Fruit fly (Drosophila melanogaster) whole organism, pupa: ENCODE results near the gene tex.

Experiments
- CG10348 ChIP-seq: fragments of 200-800 bp; sonication (Bioruptor generic); IDR thresholded peaks from 2 replicates; pipeline ENCODE4 v1.3.6; 2022; ENCODE audit warnings: missing biosample characterization, missing genetic modification characterization
- CG12605 ChIP-seq: fragments of 200-800 bp; sonication (Bioruptor generic); IDR thresholded peaks from 2 replicates; pipeline ENCODE4 v1.3.6; 2022; ENCODE audit warnings: missing biosample characterization, missing genetic modification characterization
- CG13204 ChIP-seq: fragments of 200-800 bp; sonication (Bioruptor generic); optimal IDR thresholded peaks from 2 replicates; lab custom pipeline; 2018; ENCODE audit warnings: missing biosample characterization, mild to moderate bottlenecking, missing genetic modification characterization, moderate library complexity
- CG8159 ChIP-seq: fragments of 200-800 bp; sonication (Bioruptor generic); optimal IDR thresholded peaks from 3 replicates; lab custom pipeline; 2018; ENCODE audit warnings: missing biosample characterization, mild to moderate bottlenecking, missing genetic modification characterization, moderate library complexity
- Ets98B ChIP-seq: fragments of 200-800 bp; sonication (Bioruptor generic); IDR thresholded peaks from 2 replicates; pipeline ENCODE4 v1.3.6; 2022; ENCODE audit warnings: missing biosample characterization, missing genetic modification characterization
- gl ChIP-seq: fragments of 200-800 bp; sonication (Bioruptor generic); optimal IDR thresholded peaks from 2 replicates; lab custom pipeline; 2018; ENCODE audit warnings: missing biosample characterization, mild to moderate bottlenecking, missing genetic modification characterization
- rn ChIP-seq: fragments of 200-800 bp; sonication (Bioruptor generic); IDR thresholded peaks from 2 replicates; pipeline ENCODE4 v1.3.6; 2022; ENCODE audit warnings: missing biosample characterization, missing genetic modification characterization

DNA sequence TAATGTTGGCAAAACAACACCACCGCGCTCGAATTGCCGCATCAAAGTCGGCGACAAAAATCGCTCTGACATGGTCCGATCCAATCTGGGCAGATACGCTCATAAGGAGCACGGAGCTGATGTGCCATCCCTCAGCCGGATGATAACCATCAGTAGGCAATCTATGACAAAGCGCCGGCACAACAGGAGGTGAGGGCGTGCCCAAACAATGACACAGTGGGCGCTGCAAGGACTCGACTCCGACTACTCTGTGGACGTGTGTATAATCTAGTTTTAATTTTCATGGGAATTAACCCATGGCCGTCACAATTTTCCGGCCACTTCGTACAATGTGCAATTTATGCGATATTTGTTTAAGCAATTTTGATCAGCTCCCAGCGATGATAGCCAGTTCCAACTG lies 33.4 kb downstream of the tex start:
- TF ChIP-seq gl (tag; lab: Kevin White, UChicago) (no peak), CG10348 (GFP tag; lab: Robert Waterston, UW) (no peak), rn (GFP tag; lab: Robert Waterston, UW) (no peak), CG8159 (no peak), Ets98B (GFP tag; lab: Robert Waterston, UW) (no peak), CG12605 (GFP tag; lab: Robert Waterston, UW) (no peak), CG13204 (GFP tag; lab: Kevin White, UChicago) (no peak)
